Fruit fly (Drosophila melanogaster): ENCODE data around the gene CG13887.

Gene CG13887

dm6 chr3L:804557-805260 is 33.0 kb upstream of the CG13887 start (continued):
- peak; percentile 49 for TF ChIP-seq dmrt99B (tag; optimal IDR thresholded peaks at IDR 0.05)
- TF ChIP-seq Jarid2 (GFP tag; optimal IDR thresholded peaks at IDR 0.05), result no peak
- TF ChIP-seq vvl (GFP tag; IDR thresholded peaks at IDR 0.05), result peak; percentile 58; the same call in 1 of the 2 replicates
- TF ChIP-seq CG6254 (GFP tag; optimal IDR thresholded peaks at IDR 0.05), result no peak
- no peak for TF ChIP-seq Aef1 (GFP tag; IDR thresholded peaks at IDR 0.05)
- TF ChIP-seq CG17385 (GFP tag; optimal IDR thresholded peaks at IDR 0.05), result peak; percentile 26
- no peak for TF ChIP-seq YL-1 (GFP tag; optimal IDR thresholded peaks at IDR 0.05)
- no peak for TF ChIP-seq gcm2 (GFP tag; optimal IDR thresholded peaks at IDR 0.05)
- TF ChIP-seq Med (GFP tag), result peak; percentile 28
- TF ChIP-seq CG6272 (GFP tag; IDR thresholded peaks at IDR 0.05), result no peak
- peak in 1 of 3 experiments; percentile 53 for TF ChIP-seq lola (GFP tag; optimal IDR thresholded peaks at IDR 0.05)
- TF ChIP-seq lab (GFP tag; optimal IDR thresholded peaks at IDR 0.05), result peak; percentile 29
- peak; percentile 47 for TF ChIP-seq D19A (tag; optimal IDR thresholded peaks at IDR 0.05)
- peak; percentile 10 for TF ChIP-seq CG1233 (GFP tag; optimal IDR thresholded peaks at IDR 0.05)
- TF ChIP-seq E2f1 (GFP tag; IDR thresholded peaks at IDR 0.05), result peak; percentile 17; the same call in 1 of the 2 replicates
- TF ChIP-seq Xrp1 (GFP tag; IDR thresholded peaks at IDR 0.05), result peak; percentile 77
- TF ChIP-seq lmd (GFP tag; IDR thresholded peaks at IDR 0.05), result 0 out of 2 replicates have a peak, but pooled peaks have one; percentile 19
- 0 out of 2 replicates have a peak, but pooled peaks have one; percentile 31 for TF ChIP-seq CG6689 (GFP tag; IDR thresholded peaks at IDR 0.05)
- TF ChIP-seq CG10267 (tag; optimal IDR thresholded peaks at IDR 0.05), result peak; percentile 29
- TF ChIP-seq CG17186 (GFP tag; optimal IDR thresholded peaks at IDR 0.05), result no peak
- TF ChIP-seq CG10209 (GFP tag; optimal IDR thresholded peaks at IDR 0.05), result peak; percentile 13
- peak; percentile 7 for TF ChIP-seq twi (tag; optimal IDR thresholded peaks at IDR 0.05)
- no peak for TF ChIP-seq sima (GFP tag; optimal IDR thresholded peaks at IDR 0.05)
- TF ChIP-seq Ada2b (GFP tag; IDR thresholded peaks at IDR 0.05), result no peak
- TF ChIP-seq CG30403 (GFP tag; optimal IDR thresholded peaks at IDR 0.05), result peak; percentile 35
- no peak for TF ChIP-seq CG7372 (GFP tag; IDR thresholded peaks at IDR 0.05)
- peak; percentile 64 for TF ChIP-seq gem (tag; optimal IDR thresholded peaks at IDR 0.05)
- no peak for TF ChIP-seq prd (optimal IDR thresholded peaks at IDR 0.05)
- peak; percentile 63; the same call in 2 of the 3 replicates for TF ChIP-seq prd (GFP tag; IDR thresholded peaks at IDR 0.05)
- no peak for TF ChIP-seq hth (optimal IDR thresholded peaks at IDR 0.05)
- peak; percentile 41 for TF ChIP-seq Sox102F (GFP tag; optimal IDR thresholded peaks at IDR 0.05)
- peak; percentile 12 for TF ChIP-seq zen (tag; optimal IDR thresholded peaks at IDR 0.05)
- TF ChIP-seq CG12942 (GFP tag; optimal IDR thresholded peaks at IDR 0.05), result no peak
- peak; percentile 22 for TF ChIP-seq CG3407 (GFP tag; optimal IDR thresholded peaks at IDR 0.05)
- no peak for TF ChIP-seq Mad (GFP tag; optimal IDR thresholded peaks at IDR 0.05)
- peak; percentile 71 for TF ChIP-seq gcm (GFP tag; optimal IDR thresholded peaks at IDR 0.05)
- no peak for TF ChIP-seq eve (GFP tag; optimal IDR thresholded peaks at IDR 0.05)
- no peak for TF ChIP-seq CG4617 (GFP tag; optimal IDR thresholded peaks at IDR 0.05; ENCODE audit: borderline replicate concordance)
- peak; percentile 43 for TF ChIP-seq PHDP (tag; optimal IDR thresholded peaks at IDR 0.05)
- 0 out of 2 replicates have a peak, but pooled peaks have one; percentile 17 for TF ChIP-seq ttk (GFP tag; IDR thresholded peaks at IDR 0.05)
- TF ChIP-seq ara (GFP tag; IDR thresholded peaks at IDR 0.05), result peak; percentile 44; the same call in 1 of the 2 replicates
- no peak for TF ChIP-seq CG3163 (GFP tag; optimal IDR thresholded peaks at IDR 0.05)
- 0 out of 2 replicates have a peak, but pooled peaks have one; percentile 21 for TF ChIP-seq E2f2 (GFP tag; IDR thresholded peaks at IDR 0.05)
- TF ChIP-seq ro (GFP tag; IDR thresholded peaks at IDR 0.05), result no peak
- no peak for TF ChIP-seq CG3847 (GFP tag; IDR thresholded peaks at IDR 0.05)
- TF ChIP-seq CG15601 (tag; optimal IDR thresholded peaks at IDR 0.05), result no peak
- peak; percentile 43; the same call in 1 of the 3 replicates for TF ChIP-seq zfh1 (GFP tag; IDR thresholded peaks at IDR 0.05)
- no peak for TF ChIP-seq Side (GFP tag; optimal IDR thresholded peaks at IDR 0.05)
- peak in 1 of 2 experiments; percentile 65 for TF ChIP-seq bsh (GFP tag; optimal IDR thresholded peaks at IDR 0.05)
